Fruit fly (Drosophila melanogaster) whole organism, embryonic: ENCODE measurements around the gene PXo.
A peak's percentile ranks its signal among the peaks of the same experiment; 100 is the strongest.

Experiments used
- B-H1 ChIP-seq: fragments of 200-800 bp; sonication (Bioruptor generic); IDR thresholded peaks from 3 replicates; pipeline ENCODE4 v1.3.6; 2022; ENCODE audit warnings: missing biosample characterization, missing genetic modification characterization
- BEAF-32 ChIP-seq: fragments of 200-800 bp; sonication (Bioruptor generic); optimal IDR thresholded peaks from 3 replicates; lab custom pipeline; 2017; ENCODE audit warnings: missing biosample characterization, missing genetic modification characterization, mild to moderate bottlenecking, moderate library complexity, missing genetic modification reagents
- Blimp-1 ChIP-seq: fragments of 200-800 bp; sonication (Bioruptor generic); optimal IDR thresholded peaks from 3 replicates; lab custom pipeline; 2018; ENCODE audit warnings: missing biosample characterization, missing genetic modification characterization, mild to moderate bottlenecking, moderate library complexity, missing genetic modification reagents
- CG12236 ChIP-seq: fragments of 200-800 bp; sonication (Bioruptor generic); optimal IDR thresholded peaks from 2 replicates; lab custom pipeline; 2016; ENCODE audit warnings: missing biosample characterization, missing genetic modification characterization
- CG13123 ChIP-seq: fragments of 200-800 bp; sonication (Bioruptor generic); optimal IDR thresholded peaks from 2 replicates; lab custom pipeline; 2016; ENCODE audit warnings: missing biosample characterization, missing genetic modification characterization
- CG13296 ChIP-seq: fragments of 200-800 bp; sonication (Bioruptor generic); optimal IDR thresholded peaks from 3 replicates; lab custom pipeline; 2018; ENCODE audit warnings: missing biosample characterization, mild to moderate bottlenecking, missing genetic modification characterization
- CG15514 ChIP-seq: fragments of 200-800 bp; sonication (Bioruptor generic); optimal IDR thresholded peaks from 3 replicates; lab custom pipeline; 2017; ENCODE audit warnings: missing biosample characterization, missing genetic modification characterization, mild to moderate bottlenecking, moderate library complexity, missing genetic modification reagents
- CG1602 ChIP-seq: fragments of 200-800 bp; sonication (Bioruptor generic); optimal IDR thresholded peaks from 3 replicates; lab custom pipeline; 2016; ENCODE audit warnings: missing biosample characterization, missing genetic modification characterization
- CG16813 ChIP-seq: fragments of 200-800 bp; sonication (Bioruptor generic); IDR thresholded peaks from 3 replicates; pipeline ENCODE4 v1.3.6; 2022; ENCODE audit warnings: missing biosample characterization, missing genetic modification characterization; ENCODE audit not compliant: partially characterized antibody
- CG16815 ChIP-seq: fragments of 200-800 bp; sonication (Bioruptor generic); optimal IDR thresholded peaks from 3 replicates; lab custom pipeline; 2017; ENCODE audit warnings: missing biosample characterization, mild to moderate bottlenecking, missing genetic modification characterization
- CG17568 ChIP-seq: fragments of 200-800 bp; sonication (Bioruptor generic); optimal IDR thresholded peaks from 2 replicates; lab custom pipeline; 2018; ENCODE audit warnings: missing biosample characterization, mild to moderate bottlenecking, missing genetic modification characterization, moderate library complexity
- CG18262 ChIP-seq: fragments of 200-800 bp; optimal IDR thresholded peaks from 3 replicates; lab custom pipeline; 2019; ENCODE audit warnings: missing biosample characterization, mild to moderate bottlenecking, missing genetic modification characterization, moderate library complexity
- CG34224 ChIP-seq: fragments of 200-800 bp; sonication (Bioruptor generic); IDR thresholded peaks from 3 replicates; pipeline ENCODE4 v1.3.6; 2022; ENCODE audit warnings: missing biosample characterization, missing genetic modification characterization; ENCODE audit not compliant: partially characterized antibody
- CG34422 ChIP-seq: fragments of 200-800 bp; sonication (Bioruptor generic); IDR thresholded peaks from 3 replicates; pipeline ENCODE4 v1.3.6; 2022; ENCODE audit warnings: missing biosample characterization, missing genetic modification characterization
- CG4360 ChIP-seq: fragments of 200-800 bp; sonication (Bioruptor generic); IDR thresholded peaks from 2 replicates; pipeline ENCODE4 v1.3.6; 2022; ENCODE audit warnings: missing biosample characterization, missing genetic modification characterization
- CG6654 ChIP-seq: fragments of 200-800 bp; sonication (Bioruptor generic); optimal IDR thresholded peaks from 2 replicates; lab custom pipeline; 2017; ENCODE audit warnings: missing biosample characterization, mild to moderate bottlenecking, missing genetic modification characterization
- CG6791 ChIP-seq: fragments of 200-800 bp; sonication (Bioruptor generic); IDR thresholded peaks from 3 replicates; pipeline ENCODE4 v1.3.6; 2022; ENCODE audit warnings: missing biosample characterization, missing genetic modification characterization; ENCODE audit not compliant: partially characterized antibody
- CG8281 ChIP-seq: fragments of 200-800 bp; sonication (Bioruptor generic); optimal IDR thresholded peaks from 2 replicates; lab custom pipeline; 2018; ENCODE audit warnings: missing biosample characterization, mild to moderate bottlenecking, missing genetic modification characterization, moderate library complexity
- CG9797 ChIP-seq: fragments of 200-800 bp; sonication (Bioruptor generic); optimal IDR thresholded peaks from 3 replicates; lab custom pipeline; 2018; ENCODE audit warnings: missing biosample characterization, mild to moderate bottlenecking, missing genetic modification characterization
- D ChIP-seq, 2 experiments: fragments of 200-800 bp in 1 of 2; fragments of >200 bp in 1 of 2; sonication (Bioruptor generic) in 1 of 2; optimal IDR thresholded peaks; 2 replicates in 1 of 2; 3 replicates in 1 of 2; lab custom pipeline; 2017; ENCODE audit warnings: mild to moderate bottlenecking in 1 of 2, missing biosample characterization in 1 of 2, missing genetic modification characterization in 1 of 2, missing genetic modification reagents in 1 of 2
- D19A ChIP-seq: fragments of 200-800 bp; optimal IDR thresholded peaks from 3 replicates; lab custom pipeline; 2019; ENCODE audit warnings: missing biosample characterization, mild to moderate bottlenecking, missing genetic modification characterization, moderate library complexity
- Dad ChIP-seq: fragments of 200-800 bp; sonication (Bioruptor generic); optimal IDR thresholded peaks from 3 replicates; lab custom pipeline; 2016; ENCODE audit warnings: missing biosample characterization, missing genetic modification characterization
- Doc3 ChIP-seq: fragments of 200-800 bp; sonication (Bioruptor generic); IDR thresholded peaks from 3 replicates; pipeline ENCODE4 v1.3.6; 2022; ENCODE audit warnings: missing biosample characterization, missing genetic modification characterization; ENCODE audit not compliant: partially characterized antibody
- Hey ChIP-seq: fragments of 200-800 bp; sonication (Bioruptor generic); optimal IDR thresholded peaks from 3 replicates; lab custom pipeline; 2018; ENCODE audit warnings: missing biosample characterization, mild to moderate bottlenecking, missing genetic modification characterization
- Med ChIP-seq: fragments of 200-800 bp; sonication (Bioruptor generic); peaks from one replicate; lab custom pipeline; 2016; ENCODE audit warnings: missing biosample characterization, missing genetic modification characterization, mild to moderate bottlenecking, inconsistent platforms, moderate library complexity
- Opbp ChIP-seq: fragments of 200-800 bp; sonication (Bioruptor generic); IDR thresholded peaks from 3 replicates; pipeline ENCODE4 v1.3.6; 2022; ENCODE audit warnings: missing biosample characterization, missing genetic modification characterization; ENCODE audit not compliant: partially characterized antibody
- Scr ChIP-seq: fragments of 200-800 bp; sonication (Bioruptor generic); IDR thresholded peaks from 2 replicates; pipeline ENCODE4 v1.3.6; 2022; ENCODE audit warnings: missing biosample characterization, missing genetic modification characterization; ENCODE audit not compliant: partially characterized antibody
- Six4 ChIP-seq: fragments of 200-800 bp; sonication (Bioruptor generic); optimal IDR thresholded peaks from 2 replicates; lab custom pipeline; 2016; ENCODE audit warnings: missing biosample characterization, missing genetic modification characterization
- Sox102F ChIP-seq: fragments of 200-800 bp; sonication (Bioruptor generic); optimal IDR thresholded peaks from 2 replicates; lab custom pipeline; 2018; ENCODE audit warnings: missing biosample characterization, mild to moderate bottlenecking, missing genetic modification characterization, moderate library complexity
- Sry-δ ChIP-seq: fragments of 200-800 bp; sonication (Bioruptor generic); optimal IDR thresholded peaks from 2 replicates; lab custom pipeline; 2016; ENCODE audit warnings: missing biosample characterization, missing genetic modification characterization
- abd-A ChIP-seq: fragments of 200-800 bp; sonication (Bioruptor generic); optimal IDR thresholded peaks from 3 replicates; lab custom pipeline; 2019; ENCODE audit warnings: missing biosample characterization, mild to moderate bottlenecking, missing genetic modification characterization, moderate library complexity
- aop ChIP-seq: fragments of 200-800 bp; sonication (Bioruptor generic); IDR thresholded peaks from 2 replicates; pipeline ENCODE4 v1.3.6; 2022; ENCODE audit warnings: missing biosample characterization, missing genetic modification characterization
- bsh ChIP-seq, 2 experiments: fragments of 200-800 bp; sonication (Bioruptor generic); optimal IDR thresholded peaks; 2 replicates each; lab custom pipeline; 2017 to 2018; ENCODE audit warnings: mild to moderate bottlenecking in 2 of 2, missing biosample characterization in 2 of 2, missing genetic modification characterization in 2 of 2, moderate library complexity in 1 of 2
- dimm ChIP-seq: fragments of 200-800 bp; sonication (Bioruptor generic); IDR thresholded peaks from 2 replicates; pipeline ENCODE4 v1.3.6; 2022; ENCODE audit warnings: missing biosample characterization, missing genetic modification characterization
- dpn ChIP-seq, 2 experiments: fragments of 200-800 bp; sonication (Bioruptor generic); optimal IDR thresholded peaks; 3 replicates each; lab custom pipeline; 2016; ENCODE audit warnings: missing biosample characterization in 2 of 2, missing genetic modification characterization in 2 of 2
- exex ChIP-seq: fragments of 200-800 bp; sonication (Bioruptor generic); optimal IDR thresholded peaks from 4 replicates; lab custom pipeline; 2018; ENCODE audit warnings: missing biosample characterization, mild to moderate bottlenecking, missing genetic modification characterization, moderate library complexity
- gcm2 ChIP-seq: fragments of 200-800 bp; sonication (Bioruptor generic); optimal IDR thresholded peaks from 2 replicates; lab custom pipeline; 2016; ENCODE audit warnings: missing biosample characterization, missing genetic modification characterization
- gfzf ChIP-seq: fragments of 200-800 bp; sonication (Bioruptor generic); optimal IDR thresholded peaks from 2 replicates; lab custom pipeline; 2016; ENCODE audit warnings: missing biosample characterization, mild to moderate bottlenecking, missing genetic modification characterization, moderate library complexity
- nerfin-1 ChIP-seq: fragments of 200-800 bp; sonication (Bioruptor generic); optimal IDR thresholded peaks from 3 replicates; lab custom pipeline; 2019; ENCODE audit warnings: missing biosample characterization, mild to moderate bottlenecking, missing genetic modification characterization, moderate library complexity
- oc ChIP-seq: fragments of 200-800 bp; sonication (Bioruptor generic); optimal IDR thresholded peaks from 2 replicates; lab custom pipeline; 2018; ENCODE audit warnings: missing biosample characterization, mild to moderate bottlenecking, missing genetic modification characterization, moderate library complexity
- pzg ChIP-seq: fragments of 200-800 bp; sonication (Bioruptor generic); optimal IDR thresholded peaks from 3 replicates; lab custom pipeline; 2018; ENCODE audit warnings: missing biosample characterization, mild to moderate bottlenecking, missing genetic modification characterization, moderate library complexity
- sens ChIP-seq: fragments of 200-800 bp; sonication (Bioruptor generic); peaks from one replicate; lab custom pipeline; 2016; ENCODE audit warnings: missing biosample characterization, missing genetic modification characterization
- seq ChIP-seq: fragments of 200-800 bp; sonication (Bioruptor generic); IDR thresholded peaks from 2 replicates; pipeline ENCODE4 v1.3.6; 2022; ENCODE audit warnings: missing biosample characterization, missing genetic modification characterization
- slp2 ChIP-seq: fragments of 200-800 bp; sonication (Bioruptor generic); optimal IDR thresholded peaks from 2 replicates; lab custom pipeline; 2016; ENCODE audit warnings: missing biosample characterization, missing genetic modification characterization
- tll ChIP-seq, 2 experiments: fragments of 200-800 bp in 1 of 2; fragments of >200 bp in 1 of 2; sonication (Bioruptor generic) in 1 of 2; optimal IDR thresholded peaks; 2 replicates each; lab custom pipeline; 2017 to 2019; ENCODE audit warnings: missing biosample characterization in 2 of 2, missing genetic modification characterization in 2 of 2, mild to moderate bottlenecking in 1 of 2, moderate library complexity in 1 of 2
- trem ChIP-seq: fragments of 200-800 bp; optimal IDR thresholded peaks from 3 replicates; lab custom pipeline; 2019; ENCODE audit warnings: missing biosample characterization, mild to moderate bottlenecking, missing genetic modification characterization, moderate library complexity

PXo gene

dm6 chr3L:5897228-5897688 lies 23.9 kb downstream of the PXo start, which contains the start of the genes PolE2 and CG5592 (continued):
- TF ChIP-seq CG12236 (GFP tag; lab: Kevin White, UChicago), result no peak
- no peak for TF ChIP-seq CG34422 (GFP tag; lab: Robert Waterston, UW)
- TF ChIP-seq Dad (GFP tag; lab: Kevin White, UChicago), result no peak
- peak; percentile 40 for TF ChIP-seq CG9797
- TF ChIP-seq CG13123 (GFP tag; lab: Kevin White, UChicago), result no peak
- peak; percentile 37 for TF ChIP-seq trem
- TF ChIP-seq CG6654 (GFP tag; lab: Kevin White, UChicago), result no peak
- TF ChIP-seq gfzf, result peak; percentile 76
- TF ChIP-seq CG8281, result no peak
- peak; percentile 40 for TF ChIP-seq Scr (GFP tag; lab: Robert Waterston, UW)
- no peak for TF ChIP-seq bsh (GFP tag; optimal IDR thresholded peaks at IDR 0.05; lab: Kevin White, UChicago)
- TF ChIP-seq Blimp-1, result no peak
- peak; percentile 43; the same call in 1 of the 3 replicates for TF ChIP-seq CG34224 (GFP tag; lab: Robert Waterston, UW)
- TF ChIP-seq Med (GFP tag; lab: Kevin White, UChicago), result peak; percentile 42
- TF ChIP-seq dpn (GFP tag; optimal IDR thresholded peaks at IDR 0.05; lab: Kevin White, UChicago), result no peak
- TF ChIP-seq CG4360 (GFP tag; lab: Robert Waterston, UW), result no peak
- no peak for TF ChIP-seq seq (GFP tag; lab: Robert Waterston, UW)
- TF ChIP-seq CG6791 (GFP tag; lab: Robert Waterston, UW), result 0 out of 3 replicates have a peak, but pooled peaks have one; percentile 28
- TF ChIP-seq exex (tag; lab: Kevin White, UChicago), result no peak
- TF ChIP-seq D19A (tag; lab: Kevin White, UChicago), result no peak
- TF ChIP-seq CG1602 (GFP tag; lab: Kevin White, UChicago), result no peak
- TF ChIP-seq pzg (GFP tag; lab: Kevin White, UChicago), result peak; percentile 79
- no peak for TF ChIP-seq CG18262
- 0 out of 3 replicates have a peak, but pooled peaks have one; percentile 32 for TF ChIP-seq CG16813 (GFP tag; lab: Robert Waterston, UW)
- no peak for TF ChIP-seq Doc3 (GFP tag; lab: Robert Waterston, UW)
- TF ChIP-seq B-H1 (GFP tag; lab: Robert Waterston, UW), result no peak
- no peak for TF ChIP-seq slp2 (GFP tag; lab: Kevin White, UChicago)
- no peak for TF ChIP-seq CG17568 (GFP tag; lab: Kevin White, UChicago)
- peak; percentile 62 for TF ChIP-seq BEAF-32 (GFP tag; lab: Kevin White, UChicago)
- TF ChIP-seq Sry-δ, result peak; percentile 87
- TF ChIP-seq aop (GFP tag; lab: Robert Waterston, UW), result no peak
- peak; percentile 9; the same call in 1 of the 3 replicates for TF ChIP-seq Opbp (GFP tag; lab: Robert Waterston, UW)

dm6 chr3L:5893063-5893462 lies 28.1 kb downstream of the PXo start:
- TF ChIP-seq tll (GFP tag; optimal IDR thresholded peaks at IDR 0.05; lab: Kevin White, UChicago) (peak in 1 of 2 experiments; percentile 37), nerfin-1 (peak; percentile 22), abd-A (tag; lab: Kevin White, UChicago) (no peak), oc (tag; lab: Kevin White, UChicago) (peak; percentile 68), Hey (tag; lab: Kevin White, UChicago) (peak; percentile 98), D (optimal IDR thresholded peaks at IDR 0.05; lab: Kevin White, UChicago) (no peak), D (GFP tag; optimal IDR thresholded peaks at IDR 0.05; lab: Kevin White, UChicago) (peak; percentile 19), dimm (GFP tag; lab: Robert Waterston, UW) (no peak), sens (no peak), CG16815 (GFP tag; lab: Kevin White, UChicago) (no peak), CG15514 (GFP tag; lab: Kevin White, UChicago) (no peak), CG13296 (GFP tag; lab: Kevin White, UChicago) (no peak), Blimp-1 (no peak), Six4 (GFP tag; lab: Kevin White, UChicago) (no peak), gcm2 (GFP tag; lab: Kevin White, UChicago) (no peak), Sox102F (GFP tag; lab: Kevin White, UChicago) (no peak), CG13123 (GFP tag; lab: Kevin White, UChicago) (no peak)
